Fruit fly (Drosophila melanogaster) whole organism, embryonic: ENCODE measurements around the gene CG1801.

Experiments used
- ATbp ChIP-seq: fragments of 200-800 bp; sonication (Bioruptor generic); optimal IDR thresholded peaks from 2 replicates; lab custom pipeline; 2017; ENCODE audit warnings: missing biosample characterization, mild to moderate bottlenecking, missing genetic modification characterization, missing genetic modification reagents
- Aef1 ChIP-seq: fragments of 200-800 bp; sonication (Bioruptor generic); IDR thresholded peaks from 3 replicates; pipeline ENCODE4 v1.3.6; 2022; ENCODE audit warnings: missing biosample characterization, missing genetic modification characterization
- Atf-2 ChIP-seq: fragments of 200-800 bp; sonication (Bioruptor generic); optimal IDR thresholded peaks from 2 replicates; lab custom pipeline; 2016; ENCODE audit warnings: missing biosample characterization, missing genetic modification characterization
- Atf6 ChIP-seq: fragments of 200-800 bp; sonication (Bioruptor generic); IDR thresholded peaks from 2 replicates; pipeline ENCODE4 v1.3.6; 2022; ENCODE audit warnings: missing biosample characterization, missing genetic modification characterization
- BEAF-32 ChIP-seq: fragments of 200-800 bp; sonication (Bioruptor generic); optimal IDR thresholded peaks from 3 replicates; lab custom pipeline; 2017; ENCODE audit warnings: missing biosample characterization, missing genetic modification characterization, mild to moderate bottlenecking, moderate library complexity, missing genetic modification reagents
- CG11696 ChIP-seq: fragments of 200-800 bp; sonication (Bioruptor generic); IDR thresholded peaks from 2 replicates; pipeline ENCODE4 v1.3.6; 2022; ENCODE audit warnings: missing biosample characterization, missing genetic modification characterization
- CG12299 ChIP-seq: fragments of 200-800 bp; sonication (Bioruptor generic); optimal IDR thresholded peaks from 2 replicates; lab custom pipeline; 2018; ENCODE audit warnings: missing biosample characterization, mild to moderate bottlenecking, missing genetic modification characterization
- CG12659 ChIP-seq: fragments of 200-800 bp; sonication (Bioruptor generic); optimal IDR thresholded peaks from 3 replicates; lab custom pipeline; 2017; ENCODE audit warnings: mild to moderate bottlenecking, missing biosample characterization, missing genetic modification reagents, missing genetic modification characterization
- CG12942 ChIP-seq: fragments of 200-800 bp; sonication (Bioruptor generic); optimal IDR thresholded peaks from 3 replicates; lab custom pipeline; 2016; ENCODE audit warnings: missing biosample characterization, missing genetic modification characterization
- CG13624 ChIP-seq: fragments of 200-800 bp; sonication (Bioruptor generic); optimal IDR thresholded peaks from 2 replicates; lab custom pipeline; 2016; ENCODE audit warnings: missing biosample characterization, missing genetic modification characterization
- CG16813 ChIP-seq: fragments of 200-800 bp; sonication (Bioruptor generic); IDR thresholded peaks from 3 replicates; pipeline ENCODE4 v1.3.6; 2022; ENCODE audit warnings: missing biosample characterization, missing genetic modification characterization; ENCODE audit not compliant: partially characterized antibody
- CG17186 ChIP-seq: fragments of 200-800 bp; sonication (Bioruptor generic); optimal IDR thresholded peaks from 3 replicates; lab custom pipeline; 2017; ENCODE audit warnings: missing biosample characterization, missing genetic modification reagents, missing genetic modification characterization
- CG17829 ChIP-seq: fragments of 200-800 bp; optimal IDR thresholded peaks from 2 replicates; lab custom pipeline; 2019; ENCODE audit warnings: missing biosample characterization, mild to moderate bottlenecking, missing genetic modification characterization, moderate library complexity
- CG2116 ChIP-seq: fragments of 200-800 bp; sonication (Bioruptor generic); optimal IDR thresholded peaks from 3 replicates; lab custom pipeline; 2018; ENCODE audit warnings: missing biosample characterization, mild to moderate bottlenecking, missing genetic modification characterization
- CG4282 ChIP-seq: fragments of 200-800 bp; sonication (Bioruptor generic); optimal IDR thresholded peaks from 2 replicates; lab custom pipeline; 2016; ENCODE audit warnings: missing biosample characterization, missing genetic modification characterization
- CG5245 ChIP-seq: fragments of 200-800 bp; sonication (Bioruptor generic); optimal IDR thresholded peaks from 3 replicates; lab custom pipeline; 2016; ENCODE audit warnings: missing biosample characterization, missing genetic modification characterization
- CG6272 ChIP-seq: fragments of 200-800 bp; sonication (Bioruptor generic); IDR thresholded peaks from 2 replicates; pipeline ENCODE4 v1.3.6; 2022; ENCODE audit warnings: missing biosample characterization, missing genetic modification characterization
- CG7963 ChIP-seq: fragments of 200-800 bp; sonication (Bioruptor generic); IDR thresholded peaks from 3 replicates; pipeline ENCODE4 v1.3.6; 2022; ENCODE audit warnings: missing biosample characterization, missing genetic modification characterization; ENCODE audit not compliant: partially characterized antibody
- CG8924 ChIP-seq: fragments of 200-800 bp; optimal IDR thresholded peaks from 3 replicates; lab custom pipeline; 2019; ENCODE audit warnings: missing biosample characterization, mild to moderate bottlenecking, missing genetic modification characterization, moderate library complexity
- CoRest ChIP-seq: fragments of 200-800 bp; sonication (Bioruptor generic); optimal IDR thresholded peaks from 3 replicates; lab custom pipeline; 2018; ENCODE audit warnings: missing biosample characterization, mild to moderate bottlenecking, missing genetic modification characterization, moderate library complexity
- D ChIP-seq, 2 experiments: fragments of 200-800 bp in 1 of 2; fragments of >200 bp in 1 of 2; sonication (Bioruptor generic) in 1 of 2; optimal IDR thresholded peaks; 2 replicates in 1 of 2; 3 replicates in 1 of 2; lab custom pipeline; 2017; ENCODE audit warnings: mild to moderate bottlenecking in 1 of 2, missing biosample characterization in 1 of 2, missing genetic modification characterization in 1 of 2, missing genetic modification reagents in 1 of 2
- D19A ChIP-seq: fragments of 200-800 bp; optimal IDR thresholded peaks from 3 replicates; lab custom pipeline; 2019; ENCODE audit warnings: missing biosample characterization, mild to moderate bottlenecking, missing genetic modification characterization, moderate library complexity
- Dip2 ChIP-seq: fragments of 200-800 bp; sonication (Bioruptor generic); IDR thresholded peaks from 2 replicates; pipeline ENCODE4 v1.3.6; 2022; ENCODE audit warnings: missing biosample characterization, missing genetic modification characterization
- Doc2 ChIP-seq: fragments of 200-800 bp; sonication (Bioruptor generic); IDR thresholded peaks from 2 replicates; pipeline ENCODE4 v1.3.6; 2022; ENCODE audit warnings: missing biosample characterization, missing genetic modification characterization
- Dp ChIP-seq: fragments of 200-800 bp; sonication (Bioruptor generic); optimal IDR thresholded peaks from 2 replicates; lab custom pipeline; 2018; ENCODE audit warnings: missing biosample characterization, mild to moderate bottlenecking, missing genetic modification characterization, moderate library complexity
- Ets97D ChIP-seq: fragments of 200-800 bp; sonication (Bioruptor generic); optimal IDR thresholded peaks from 3 replicates; lab custom pipeline; 2016; ENCODE audit warnings: missing biosample characterization, missing genetic modification characterization
- HLH4C ChIP-seq: fragments of 200-800 bp; sonication (Bioruptor generic); IDR thresholded peaks from 3 replicates; pipeline ENCODE4 v1.3.6; 2022; ENCODE audit warnings: missing biosample characterization, missing genetic modification characterization; ENCODE audit not compliant: partially characterized antibody
- Hr39 ChIP-seq: fragments of >200 bp; optimal IDR thresholded peaks from 2 replicates; lab custom pipeline; 2017
- Max ChIP-seq: fragments of 200-800 bp; sonication (Bioruptor generic); optimal IDR thresholded peaks from 2 replicates; lab custom pipeline; 2016; ENCODE audit warnings: missing biosample characterization, mild to moderate bottlenecking, missing genetic modification characterization
- Myb ChIP-seq: fragments of 200-800 bp; sonication (Bioruptor generic); optimal IDR thresholded peaks from 2 replicates; lab custom pipeline; 2016; ENCODE audit warnings: missing biosample characterization, missing genetic modification characterization
- Pdp1 ChIP-seq, 2 experiments: fragments of 200-800 bp; sonication (Bioruptor generic); optimal IDR thresholded peaks; 3 replicates each; lab custom pipeline; 2016; ENCODE audit warnings: missing biosample characterization in 2 of 2, missing genetic modification characterization in 2 of 2, mild to moderate bottlenecking in 1 of 2, moderate library complexity in 1 of 2
- ac ChIP-seq: fragments of 200-800 bp; sonication (Bioruptor generic); optimal IDR thresholded peaks from 3 replicates; lab custom pipeline; 2017; ENCODE audit warnings: missing biosample characterization, mild to moderate bottlenecking, missing genetic modification characterization
- ato ChIP-seq: fragments of 200-800 bp; sonication (Bioruptor generic); IDR thresholded peaks from 2 replicates; pipeline ENCODE4 v1.3.6; 2022; ENCODE audit warnings: missing biosample characterization, missing genetic modification characterization; ENCODE audit not compliant: partially characterized antibody
- bigmax ChIP-seq: fragments of 200-800 bp; sonication (Bioruptor generic); optimal IDR thresholded peaks from 2 replicates; lab custom pipeline; 2018; ENCODE audit warnings: missing biosample characterization, mild to moderate bottlenecking, missing genetic modification characterization
- cg ChIP-seq: fragments of 200-800 bp; sonication (Bioruptor generic); optimal IDR thresholded peaks from 3 replicates; lab custom pipeline; 2019; ENCODE audit warnings: missing biosample characterization, mild to moderate bottlenecking, missing genetic modification characterization, moderate library complexity
- dpn ChIP-seq, 2 experiments: fragments of 200-800 bp; sonication (Bioruptor generic); optimal IDR thresholded peaks; 3 replicates each; lab custom pipeline; 2016; ENCODE audit warnings: missing biosample characterization in 2 of 2, missing genetic modification characterization in 2 of 2
- fd102C ChIP-seq: fragments of 200-800 bp; sonication (Bioruptor generic); optimal IDR thresholded peaks from 2 replicates; lab custom pipeline; 2018; ENCODE audit warnings: missing biosample characterization, mild to moderate bottlenecking, missing genetic modification characterization, moderate library complexity
- fd3F ChIP-seq: fragments of 200-800 bp; sonication (Bioruptor generic); optimal IDR thresholded peaks from 2 replicates; lab custom pipeline; 2018; ENCODE audit warnings: missing biosample characterization, mild to moderate bottlenecking, missing genetic modification characterization, moderate library complexity
- fd96Cb ChIP-seq: fragments of 200-800 bp; sonication (Bioruptor generic); optimal IDR thresholded peaks from 2 replicates; lab custom pipeline; 2018; ENCODE audit warnings: missing biosample characterization, mild to moderate bottlenecking, missing genetic modification characterization, moderate library complexity
- hbn ChIP-seq: fragments of 200-800 bp; sonication (Bioruptor generic); IDR thresholded peaks from 2 replicates; pipeline ENCODE4 v1.3.6; 2022; ENCODE audit warnings: missing biosample characterization, missing genetic modification characterization; ENCODE audit not compliant: partially characterized antibody
- mirr ChIP-seq: fragments of 200-800 bp; sonication (Bioruptor generic); optimal IDR thresholded peaks from 3 replicates; lab custom pipeline; 2018; ENCODE audit warnings: missing biosample characterization, mild to moderate bottlenecking, missing genetic modification characterization
- pita ChIP-seq: fragments of 200-800 bp; sonication (Bioruptor generic); optimal IDR thresholded peaks from 2 replicates; lab custom pipeline; 2017; ENCODE audit warnings: missing biosample characterization, mild to moderate bottlenecking, missing genetic modification characterization
- row ChIP-seq: fragments of 200-800 bp; sonication (Bioruptor generic); IDR thresholded peaks from 3 replicates; pipeline ENCODE4 v1.3.6; 2022; ENCODE audit warnings: missing biosample characterization, missing genetic modification characterization
- schlank ChIP-seq: fragments of 200-800 bp; sonication (Bioruptor generic); optimal IDR thresholded peaks from 2 replicates; lab custom pipeline; 2018; ENCODE audit warnings: missing biosample characterization, mild to moderate bottlenecking, missing genetic modification characterization
- slbo ChIP-seq: fragments of 200-800 bp; sonication (Bioruptor generic); IDR thresholded peaks from 2 replicates; pipeline ENCODE4 v1.3.6; 2022; ENCODE audit warnings: missing biosample characterization, missing genetic modification characterization
- slp2 ChIP-seq: fragments of 200-800 bp; sonication (Bioruptor generic); optimal IDR thresholded peaks from 2 replicates; lab custom pipeline; 2016; ENCODE audit warnings: missing biosample characterization, missing genetic modification characterization
- ssp ChIP-seq: fragments of 200-800 bp; sonication (Bioruptor generic); IDR thresholded peaks from 2 replicates; pipeline ENCODE4 v1.3.6; 2022; ENCODE audit warnings: missing biosample characterization, missing genetic modification characterization
- trem ChIP-seq: fragments of 200-800 bp; optimal IDR thresholded peaks from 3 replicates; lab custom pipeline; 2019; ENCODE audit warnings: missing biosample characterization, mild to moderate bottlenecking, missing genetic modification characterization, moderate library complexity

CG1801 gene

DNA sequence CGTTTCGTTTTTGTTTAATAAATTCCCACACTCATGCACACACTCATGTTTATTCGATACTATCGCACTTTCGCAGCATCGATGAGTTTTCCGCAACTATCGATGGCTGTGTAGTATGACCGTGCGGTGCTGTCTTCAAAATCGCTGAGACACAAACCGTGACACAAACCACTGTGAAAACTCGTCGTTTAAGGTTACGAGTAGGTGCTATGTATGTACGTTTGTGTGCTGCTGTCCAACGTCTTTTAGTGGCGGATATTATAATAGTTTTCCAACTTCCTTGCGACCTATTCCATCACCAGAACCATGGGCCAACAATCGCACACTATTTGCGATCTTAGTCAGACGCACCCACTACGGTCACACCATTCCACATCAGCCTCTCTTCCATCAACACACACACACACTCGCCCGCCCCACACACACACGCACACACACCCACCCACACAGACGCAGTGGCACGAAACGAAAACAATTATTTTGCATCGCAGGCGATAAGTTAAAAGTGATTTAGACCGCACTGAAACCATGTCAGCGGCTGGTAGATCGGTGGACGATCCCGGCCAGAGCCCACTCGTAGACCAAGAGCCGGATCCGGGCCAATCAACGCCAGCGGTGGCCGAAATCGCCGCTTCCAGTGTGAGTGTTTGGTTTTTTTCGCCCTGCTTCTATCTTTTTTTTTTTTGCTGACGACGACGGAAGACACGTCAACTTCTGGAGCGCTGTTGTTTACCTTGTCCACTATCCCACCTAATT lies 6.8 kb upstream of the CG1801 start, which contains the start of the genes Dd and CG1486 (continued):
- no peak for TF ChIP-seq Doc2 (GFP tag; lab: Robert Waterston, UW)
- peak; percentile 7; the same call in 1 of the 2 replicates for TF ChIP-seq slbo (GFP tag; lab: Robert Waterston, UW)
- peak; percentile 37 for TF ChIP-seq CoRest
- TF ChIP-seq Aef1 (GFP tag; lab: Robert Waterston, UW), result no peak
- peak; percentile 23 for TF ChIP-seq Myb (GFP tag; lab: Kevin White, UChicago)
- TF ChIP-seq fd102C, result no peak
- peak in 1 of 2 experiments; percentile 73 for TF ChIP-seq Pdp1 (GFP tag; optimal IDR thresholded peaks at IDR 0.05; lab: Kevin White, UChicago)
- peak; percentile 81 for TF ChIP-seq Ets97D (GFP tag; lab: Kevin White, UChicago)
- TF ChIP-seq bigmax (GFP tag; lab: Kevin White, UChicago), result peak; percentile 66
- no peak for TF ChIP-seq fd96Cb (tag; lab: Kevin White, UChicago)
- TF ChIP-seq ato (GFP tag; lab: Robert Waterston, UW), result peak; percentile 70
- no peak for TF ChIP-seq ATbp (GFP tag; lab: Kevin White, UChicago)
- peak; percentile 74 for TF ChIP-seq CG2116
- TF ChIP-seq dpn (GFP tag; optimal IDR thresholded peaks at IDR 0.05; lab: Kevin White, UChicago), result peak in 1 of 2 experiments; percentile 1
- peak; percentile 93 for TF ChIP-seq cg (GFP tag; lab: Kevin White, UChicago)
- TF ChIP-seq CG4282, result peak; percentile 22
- peak; percentile 3 for TF ChIP-seq Atf-2
- peak; percentile 22 for TF ChIP-seq Dp (GFP tag; lab: Kevin White, UChicago)
- TF ChIP-seq row, result peak; percentile 68
- TF ChIP-seq slp2, result no peak
- TF ChIP-seq CG17829 (tag; lab: Kevin White, UChicago), result peak; percentile 35
- peak; percentile 82 for TF ChIP-seq CG8924 (tag; lab: Kevin White, UChicago)
- peak; percentile 86 for TF ChIP-seq CG7963 (GFP tag; lab: Robert Waterston, UW)
- no peak for TF ChIP-seq CG12299 (tag; lab: Kevin White, UChicago)
- 0 out of 2 replicates have a peak, but pooled peaks have one; percentile 29 for TF ChIP-seq CG6272 (GFP tag; lab: Robert Waterston, UW)
- TF ChIP-seq Hr39 (lab: Kevin White, UChicago), result no peak
- TF ChIP-seq schlank (tag; lab: Kevin White, UChicago), result no peak
- TF ChIP-seq trem, result peak; percentile 64
- peak; percentile 19 for TF ChIP-seq CG13624 (GFP tag; lab: Kevin White, UChicago)
- peak; percentile 32 for TF ChIP-seq D (optimal IDR thresholded peaks at IDR 0.05; lab: Kevin White, UChicago)
- TF ChIP-seq D (GFP tag; optimal IDR thresholded peaks at IDR 0.05; lab: Kevin White, UChicago), result no peak
- TF ChIP-seq HLH4C, result peak; percentile 90
- TF ChIP-seq CG12942, result no peak
- TF ChIP-seq ac (GFP tag; lab: Kevin White, UChicago), result no peak
- peak; percentile 22 for TF ChIP-seq Max
- peak; percentile 64 for TF ChIP-seq CG12659
- TF ChIP-seq BEAF-32 (GFP tag; lab: Kevin White, UChicago), result peak; percentile 98
- TF ChIP-seq ssp (GFP tag; lab: Robert Waterston, UW), result 0 out of 2 replicates have a peak, but pooled peaks have one; percentile 35
- TF ChIP-seq fd3F (GFP tag; lab: Kevin White, UChicago), result no peak
- TF ChIP-seq Atf6 (GFP tag; lab: Robert Waterston, UW), result no peak
- TF ChIP-seq CG17186 (GFP tag; lab: Kevin White, UChicago), result peak; percentile 92
- peak; percentile 66 for TF ChIP-seq pita (GFP tag; lab: Kevin White, UChicago)
- TF ChIP-seq hbn (GFP tag; lab: Robert Waterston, UW), result peak; percentile 74
- TF ChIP-seq CG16813 (GFP tag; lab: Robert Waterston, UW), result peak; percentile 92
- TF ChIP-seq Dip2 (GFP tag; lab: Robert Waterston, UW), result no peak
- no peak for TF ChIP-seq CG5245 (GFP tag; lab: Kevin White, UChicago)
- no peak for TF ChIP-seq CG11696 (GFP tag; lab: Robert Waterston, UW)
- TF ChIP-seq mirr, result no peak
- peak; percentile 17 for TF ChIP-seq D19A (tag; lab: Kevin White, UChicago)
